Worm (Caenorhabditis elegans) whole organism, late embryonic: ENCODE data around the gene C27B7.9.

Experiments used
- C38D4.7 ChIP-seq: fragments of 200-800 bp; sonication (Bioruptor generic); optimal IDR thresholded peaks from 2 replicates; lab custom pipeline; 2018; ENCODE audit warnings: mild to moderate bottlenecking, missing genetic modification characterization, moderate library complexity, missing compliant biosample characterization
- K02D7.2 ChIP-seq: sonication (generic microtip); optimal IDR thresholded peaks from 2 replicates; lab custom pipeline; 2017; ENCODE audit warnings: mild to moderate bottlenecking, missing genetic modification characterization, missing compliant biosample characterization
- K09A11.1 ChIP-seq: sonication (generic microtip); optimal IDR thresholded peaks from 2 replicates; lab custom pipeline; 2017; ENCODE audit warnings: antibody characterized with exemption, mild to moderate bottlenecking, missing genetic modification characterization, missing compliant biosample characterization; ENCODE audit not compliant: insufficient read depth
- Y22D7AL.16 ChIP-seq: sonication (generic microtip); optimal IDR thresholded peaks from 2 replicates; lab custom pipeline; 2016; ENCODE audit warnings: missing genetic modification characterization, missing compliant biosample characterization
- ahr-1 ChIP-seq: sonication (generic microtip); optimal IDR thresholded peaks from 2 replicates; lab custom pipeline; 2016; ENCODE audit warnings: missing genetic modification characterization, missing compliant biosample characterization
- ama-1 ChIP-seq: fragments of 150-350 bp; optimal IDR thresholded peaks from 2 replicates; lab custom pipeline; 2014
- ceh-14 ChIP-seq: sonication (generic microtip); optimal IDR thresholded peaks from 2 replicates; lab custom pipeline; 2016; ENCODE audit warnings: missing genotype, missing genetic modification characterization, missing compliant biosample characterization
- ceh-18 ChIP-seq: sonication (generic microtip); optimal IDR thresholded peaks from 2 replicates; lab custom pipeline; 2016; ENCODE audit warnings: missing genetic modification characterization, missing compliant biosample characterization
- ceh-19 ChIP-seq: fragments of 200-800 bp; sonication (Bioruptor generic); optimal IDR thresholded peaks from 2 replicates; lab custom pipeline; 2018; ENCODE audit warnings: mild to moderate bottlenecking, missing genetic modification characterization, missing compliant biosample characterization
- ceh-2 ChIP-seq: sonication (generic microtip); optimal IDR thresholded peaks from 2 replicates; lab custom pipeline; 2016; ENCODE audit warnings: missing genotype, missing genetic modification characterization, missing compliant biosample characterization
- ceh-22 ChIP-seq: sonication (generic microtip); optimal IDR thresholded peaks from 2 replicates; lab custom pipeline; 2017; ENCODE audit warnings: missing biosample characterization, missing genetic modification characterization
- ceh-24 ChIP-seq: sonication (generic microtip); optimal IDR thresholded peaks from 2 replicates; lab custom pipeline; 2016; ENCODE audit warnings: mild to moderate bottlenecking, missing genetic modification characterization, missing compliant biosample characterization
- ceh-30 ChIP-seq: fragments of 150-350 bp; optimal IDR thresholded peaks from 2 replicates; lab custom pipeline; 2014; ENCODE audit warnings: missing biosample characterization, missing genetic modification characterization
- ceh-9 ChIP-seq: sonication (generic microtip); optimal IDR thresholded peaks from 2 replicates; lab custom pipeline; 2016; ENCODE audit warnings: mild to moderate bottlenecking, missing genetic modification characterization, inconsistent platforms, missing compliant biosample characterization
- elt-2 ChIP-seq: sonication (generic microtip); optimal IDR thresholded peaks from 2 replicates; lab custom pipeline; 2016; ENCODE audit warnings: missing genetic modification reagents, missing genetic modification characterization, missing compliant biosample characterization
- hlh-13 ChIP-seq: fragments of 200-800 bp; sonication (Bioruptor generic); optimal IDR thresholded peaks from 2 replicates; lab custom pipeline; 2018; ENCODE audit warnings: mild to moderate bottlenecking, missing genetic modification characterization, missing compliant biosample characterization
- hlh-6 ChIP-seq: sonication (generic microtip); optimal IDR thresholded peaks from 2 replicates; lab custom pipeline; 2016; ENCODE audit warnings: missing genotype, missing genetic modification characterization, missing compliant biosample characterization
- lin-11 ChIP-seq: fragments of 200-800 bp; sonication (Bioruptor generic); optimal IDR thresholded peaks from 2 replicates; lab custom pipeline; 2018; ENCODE audit warnings: mild to moderate bottlenecking, missing genetic modification characterization, missing compliant biosample characterization
- nfya-1 ChIP-seq: sonication (generic microtip); optimal IDR thresholded peaks from 2 replicates; lab custom pipeline; 2017; ENCODE audit warnings: missing genetic modification characterization, mild to moderate bottlenecking, missing compliant biosample characterization, antibody characterized with exemption, moderate library complexity
- nhr-232 ChIP-seq: sonication (generic microtip); optimal IDR thresholded peaks from 2 replicates; lab custom pipeline; 2016; ENCODE audit warnings: missing genetic modification characterization, missing compliant biosample characterization
- npax-4 ChIP-seq: sonication (generic microtip); optimal IDR thresholded peaks from 2 replicates; lab custom pipeline; 2016; ENCODE audit warnings: missing genetic modification characterization, missing compliant biosample characterization
- odd-2 ChIP-seq: sonication (generic microtip); optimal IDR thresholded peaks from 2 replicates; lab custom pipeline; 2017; ENCODE audit warnings: antibody characterized with exemption, mild to moderate bottlenecking, missing genetic modification characterization, missing compliant biosample characterization
- pag-3 ChIP-seq: sonication (generic microtip); optimal IDR thresholded peaks from 2 replicates; lab custom pipeline; 2016; ENCODE audit warnings: missing compliant biosample characterization, missing genetic modification characterization, borderline replicate concordance
- pax-1 ChIP-seq: fragments of 150-350 bp; optimal IDR thresholded peaks from 2 replicates; lab custom pipeline; 2014; ENCODE audit warnings: missing biosample characterization, missing genetic modification characterization
- rnt-1 ChIP-seq: sonication (generic microtip); optimal IDR thresholded peaks from 2 replicates; lab custom pipeline; 2016; ENCODE audit warnings: missing genetic modification characterization, missing compliant biosample characterization
- sdc-2 ChIP-seq: sonication (generic microtip); optimal IDR thresholded peaks from 2 replicates; lab custom pipeline; 2016; ENCODE audit warnings: missing genotype, missing genetic modification characterization, missing compliant biosample characterization
- sox-2 ChIP-seq: fragments of 200-800 bp; sonication (Bioruptor generic); IDR thresholded peaks from 2 replicates; pipeline ENCODE4 v1.3.6; 2022; ENCODE audit warnings: missing genetic modification reagents, missing genetic modification characterization, missing compliant biosample characterization
- sox-4 ChIP-seq: sonication (generic microtip); optimal IDR thresholded peaks from 2 replicates; lab custom pipeline; 2017; ENCODE audit warnings: mild to moderate bottlenecking, missing genetic modification characterization, inconsistent platforms, missing compliant biosample characterization
- unc-55 ChIP-seq: sonication (generic microtip); optimal IDR thresholded peaks from 2 replicates; lab custom pipeline; 2017; ENCODE audit warnings: missing biosample characterization, missing genetic modification reagents, missing genetic modification characterization
- unc-86 ChIP-seq: sonication (generic microtip); optimal IDR thresholded peaks from 2 replicates; lab custom pipeline; 2016; ENCODE audit warnings: missing genetic modification characterization, missing compliant biosample characterization

Gene C27B7.9

DNA sequence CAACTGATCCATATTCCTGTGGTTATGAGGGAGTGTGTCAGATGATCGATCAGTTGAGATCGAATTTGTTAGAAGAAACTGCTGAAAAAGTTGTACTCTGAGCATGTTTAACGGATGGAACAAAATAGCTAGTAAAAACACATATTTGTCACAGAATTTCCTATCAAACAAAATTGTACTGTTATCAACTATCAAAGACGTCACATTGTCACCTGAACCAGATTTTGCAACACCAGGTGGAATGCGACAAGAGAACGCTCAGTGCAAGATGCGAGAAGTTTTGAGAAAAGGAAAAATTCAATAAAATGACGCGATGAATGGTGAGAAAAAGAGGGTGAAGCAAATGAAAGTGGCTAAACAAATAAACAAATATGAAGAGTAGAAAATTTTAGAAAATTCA, 48.3 kb downstream of the C27B7.9 start:
- TF ChIP-seq rnt-1 (no peak), ceh-19 (no peak), odd-2 (tag; lab: Kevin White, UChicago) (no peak), npax-4 (no peak), sdc-2 (tag; lab: Kevin White, UChicago) (no peak), K02D7.2 (tag; lab: Kevin White, UChicago) (no peak), sox-2 (GFP tag; lab: Robert Waterston, UW) (no peak), Y22D7AL.16 (tag; lab: Kevin White, UChicago) (no peak), ama-1 (no peak), lin-11 (tag; lab: Kevin White, UChicago) (no peak), C38D4.7 (GFP tag; lab: Kevin White, UChicago) (no peak), ceh-30 (tag; lab: Kevin White, UChicago) (no peak), ahr-1 (tag; lab: Kevin White, UChicago) (no peak), K09A11.1 (tag; lab: Kevin White, UChicago) (no peak), unc-86 (tag; lab: Kevin White, UChicago) (no peak), sox-4 (tag; lab: Kevin White, UChicago) (no peak), hlh-13 (no peak), ceh-9 (tag; lab: Kevin White, UChicago) (no peak), ceh-22 (tag; lab: Kevin White, UChicago) (no peak), pax-1 (tag; lab: Kevin White, UChicago) (no peak)

DNA sequence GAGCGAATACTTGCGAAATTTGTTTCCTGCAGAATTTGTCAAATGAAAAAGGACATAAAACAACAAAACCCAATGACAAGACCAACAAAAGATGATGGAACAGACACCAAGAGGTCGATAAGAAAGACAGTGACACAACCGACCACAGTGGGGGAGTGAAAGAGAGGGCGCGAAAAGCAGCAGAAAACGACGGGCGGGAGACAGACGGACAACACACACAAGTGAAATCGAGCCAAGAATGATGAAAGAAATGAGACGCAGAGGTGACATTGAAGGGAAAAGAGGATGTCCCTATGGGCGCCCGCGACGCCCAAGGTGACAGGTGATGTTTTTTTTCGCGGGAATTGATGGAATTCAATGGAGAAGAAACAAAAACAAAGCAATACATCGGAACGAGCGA, 49.8 kb downstream of the C27B7.9 start:
- peak; percentile 78 for TF ChIP-seq unc-55 (GFP tag; lab: Kevin White, UChicago)
- TF ChIP-seq nhr-232 (tag; lab: Kevin White, UChicago): no peak
- TF ChIP-seq ceh-14 (tag; lab: Kevin White, UChicago): no peak
- no peak for TF ChIP-seq ceh-2 (tag; lab: Kevin White, UChicago)
- peak; percentile 24 for TF ChIP-seq rnt-1
- peak; percentile 5 for TF ChIP-seq nfya-1 (tag; lab: Kevin White, UChicago)
- TF ChIP-seq ceh-18: peak; percentile 72
- TF ChIP-seq hlh-6 (tag; lab: Kevin White, UChicago): peak; percentile 45
- no peak for TF ChIP-seq elt-2
- no peak for TF ChIP-seq ceh-24 (tag; lab: Kevin White, UChicago)
- TF ChIP-seq pag-3: no peak
